Fruit fly (Drosophila melanogaster) whole organism, embryonic: Measurements from ENCODE around the gene Hmr.

Source experiments
- ATbp ChIP-seq: fragments of 200-800 bp; sonication (Bioruptor generic); optimal IDR thresholded peaks from 2 replicates; lab custom pipeline; 2017; ENCODE audit warnings: missing biosample characterization, mild to moderate bottlenecking, missing genetic modification characterization, missing genetic modification reagents
- Asciz ChIP-seq: fragments of 200-800 bp; sonication (Bioruptor generic); optimal IDR thresholded peaks from 2 replicates; lab custom pipeline; 2017; ENCODE audit warnings: missing biosample characterization, mild to moderate bottlenecking, missing genetic modification characterization, missing genetic modification reagents
- B-H2 ChIP-seq: fragments of 200-800 bp; sonication (Bioruptor generic); optimal IDR thresholded peaks from 2 replicates; lab custom pipeline; 2018; ENCODE audit warnings: missing biosample characterization, mild to moderate bottlenecking, missing genetic modification characterization
- BtbVII ChIP-seq: fragments of 200-800 bp; sonication (Bioruptor generic); optimal IDR thresholded peaks from 3 replicates; lab custom pipeline; 2017; ENCODE audit warnings: missing biosample characterization, mild to moderate bottlenecking, missing genetic modification characterization
- CG10274 ChIP-seq: fragments of 200-800 bp; sonication (Bioruptor generic); optimal IDR thresholded peaks from 3 replicates; lab custom pipeline; 2017; ENCODE audit warnings: missing biosample characterization, mild to moderate bottlenecking, missing genetic modification characterization
- CG10462 ChIP-seq: fragments of 200-800 bp; sonication (Bioruptor generic); optimal IDR thresholded peaks from 2 replicates; lab custom pipeline; 2016; ENCODE audit warnings: missing biosample characterization, missing genetic modification characterization
- CG11504 ChIP-seq: fragments of 200-800 bp; sonication (Bioruptor generic); optimal IDR thresholded peaks from 3 replicates; lab custom pipeline; 2019; ENCODE audit warnings: missing biosample characterization, mild to moderate bottlenecking, missing genetic modification characterization, moderate library complexity
- CG12104 ChIP-seq: fragments of 200-800 bp; sonication (Bioruptor generic); optimal IDR thresholded peaks from 3 replicates; lab custom pipeline; 2016; ENCODE audit warnings: missing biosample characterization, missing genetic modification characterization
- CG14014 ChIP-seq: fragments of 200-800 bp; sonication (Bioruptor generic); IDR thresholded peaks from 2 replicates; pipeline ENCODE4 v1.3.6; 2022; ENCODE audit warnings: missing biosample characterization, missing genetic modification characterization
- CG1602 ChIP-seq: fragments of 200-800 bp; sonication (Bioruptor generic); optimal IDR thresholded peaks from 3 replicates; lab custom pipeline; 2016; ENCODE audit warnings: missing biosample characterization, missing genetic modification characterization
- CG17186 ChIP-seq: fragments of 200-800 bp; sonication (Bioruptor generic); optimal IDR thresholded peaks from 3 replicates; lab custom pipeline; 2017; ENCODE audit warnings: missing biosample characterization, missing genetic modification reagents, missing genetic modification characterization
- CG17568 ChIP-seq: fragments of 200-800 bp; sonication (Bioruptor generic); optimal IDR thresholded peaks from 2 replicates; lab custom pipeline; 2018; ENCODE audit warnings: missing biosample characterization, mild to moderate bottlenecking, missing genetic modification characterization, moderate library complexity
- CG18011 ChIP-seq: fragments of 200-800 bp; sonication (Bioruptor generic); optimal IDR thresholded peaks from 2 replicates; lab custom pipeline; 2017; ENCODE audit warnings: missing biosample characterization, missing genetic modification characterization, mild to moderate bottlenecking, moderate library complexity, missing genotype
- CG2120 ChIP-seq: fragments of 200-800 bp; sonication (Bioruptor generic); optimal IDR thresholded peaks from 3 replicates; lab custom pipeline; 2016; ENCODE audit warnings: missing biosample characterization, missing genetic modification characterization
- CG2202 ChIP-seq: fragments of 200-800 bp; sonication (Bioruptor generic); optimal IDR thresholded peaks from 2 replicates; lab custom pipeline; 2018; ENCODE audit warnings: missing biosample characterization, mild to moderate bottlenecking, missing genetic modification characterization
- CG3281 ChIP-seq: fragments of 200-800 bp; sonication (Bioruptor generic); optimal IDR thresholded peaks from 3 replicates; lab custom pipeline; 2017; ENCODE audit warnings: missing biosample characterization, mild to moderate bottlenecking, missing genetic modification characterization
- CG3995 ChIP-seq: fragments of 200-800 bp; sonication (Bioruptor generic); optimal IDR thresholded peaks from 3 replicates; lab custom pipeline; 2016; ENCODE audit warnings: missing biosample characterization, missing genetic modification characterization
- CG4360 ChIP-seq: fragments of 200-800 bp; sonication (Bioruptor generic); IDR thresholded peaks from 2 replicates; pipeline ENCODE4 v1.3.6; 2022; ENCODE audit warnings: missing biosample characterization, missing genetic modification characterization
- CG5245 ChIP-seq: fragments of 200-800 bp; sonication (Bioruptor generic); optimal IDR thresholded peaks from 3 replicates; lab custom pipeline; 2016; ENCODE audit warnings: missing biosample characterization, missing genetic modification characterization
- CG7271 ChIP-seq: fragments of 200-800 bp; sonication (Bioruptor generic); optimal IDR thresholded peaks from 2 replicates; lab custom pipeline; 2018; ENCODE audit warnings: missing biosample characterization, mild to moderate bottlenecking, missing genetic modification characterization, moderate library complexity
- CG8388 ChIP-seq: fragments of 200-800 bp; sonication (Bioruptor generic); optimal IDR thresholded peaks from 2 replicates; lab custom pipeline; 2019; ENCODE audit warnings: missing biosample characterization, mild to moderate bottlenecking, missing genetic modification characterization, moderate library complexity
- CG9609 ChIP-seq: fragments of 200-800 bp; sonication (Bioruptor generic); optimal IDR thresholded peaks from 3 replicates; lab custom pipeline; 2016; ENCODE audit warnings: missing biosample characterization, missing genetic modification characterization
- Dad ChIP-seq: fragments of 200-800 bp; sonication (Bioruptor generic); optimal IDR thresholded peaks from 3 replicates; lab custom pipeline; 2016; ENCODE audit warnings: missing biosample characterization, missing genetic modification characterization
- Fer1 ChIP-seq: fragments of 200-800 bp; sonication (Bioruptor generic); optimal IDR thresholded peaks from 2 replicates; lab custom pipeline; 2017; ENCODE audit warnings: missing biosample characterization, mild to moderate bottlenecking, missing genetic modification characterization
- H2.0 ChIP-seq: fragments of 200-800 bp; sonication (Bioruptor generic); IDR thresholded peaks from 2 replicates; pipeline ENCODE4 v1.3.6; 2022; ENCODE audit warnings: missing biosample characterization, missing genetic modification characterization
- HHEX ChIP-seq: fragments of 200-800 bp; sonication (Bioruptor generic); optimal IDR thresholded peaks from 3 replicates; lab custom pipeline; 2017; ENCODE audit warnings: missing biosample characterization, mild to moderate bottlenecking, missing genetic modification characterization, missing genetic modification reagents
- Hr39 ChIP-seq: fragments of >200 bp; optimal IDR thresholded peaks from 2 replicates; lab custom pipeline; 2017
- MTF-1 ChIP-seq: fragments of 200-800 bp; sonication (Bioruptor generic); optimal IDR thresholded peaks from 2 replicates; lab custom pipeline; 2018; ENCODE audit warnings: missing biosample characterization, mild to moderate bottlenecking, missing genetic modification characterization, borderline replicate concordance
- Neu2 ChIP-seq: fragments of 200-800 bp; sonication (Bioruptor generic); optimal IDR thresholded peaks from 3 replicates; lab custom pipeline; 2016; ENCODE audit warnings: missing biosample characterization, missing genetic modification characterization, borderline replicate concordance
- Opbp ChIP-seq: fragments of 200-800 bp; sonication (Bioruptor generic); IDR thresholded peaks from 3 replicates; pipeline ENCODE4 v1.3.6; 2022; ENCODE audit warnings: missing biosample characterization, missing genetic modification characterization; ENCODE audit not compliant: partially characterized antibody
- Sox102F ChIP-seq: fragments of 200-800 bp; sonication (Bioruptor generic); optimal IDR thresholded peaks from 2 replicates; lab custom pipeline; 2018; ENCODE audit warnings: missing biosample characterization, mild to moderate bottlenecking, missing genetic modification characterization, moderate library complexity
- Sry-β ChIP-seq: fragments of 200-800 bp; sonication (Bioruptor generic); optimal IDR thresholded peaks from 2 replicates; lab custom pipeline; 2018; ENCODE audit warnings: missing biosample characterization, mild to moderate bottlenecking, missing genetic modification characterization, moderate library complexity
- al ChIP-seq: fragments of 200-800 bp; sonication (Bioruptor generic); IDR thresholded peaks from 2 replicates; pipeline ENCODE4 v1.3.6; 2022; ENCODE audit warnings: missing biosample characterization, missing genetic modification characterization
- ci ChIP-seq: fragments of 200-800 bp; sonication (Bioruptor generic); IDR thresholded peaks from 3 replicates; pipeline ENCODE4 v1.3.6; 2022; ENCODE audit warnings: missing biosample characterization, missing genetic modification characterization
- croc ChIP-seq: fragments of 200-800 bp; sonication (Bioruptor generic); conservative IDR thresholded peaks from 3 replicates; pipeline ENCODE4 v1.3.6; 2022; ENCODE audit warnings: missing biosample characterization, missing genetic modification characterization
- cwo ChIP-seq: fragments of 200-800 bp; sonication (Bioruptor generic); optimal IDR thresholded peaks from 3 replicates; lab custom pipeline; 2017; ENCODE audit warnings: missing biosample characterization, missing genetic modification characterization, mild to moderate bottlenecking, moderate library complexity, missing genetic modification reagents
- danr ChIP-seq: fragments of 200-800 bp; sonication (Bioruptor generic); IDR thresholded peaks from 2 replicates; pipeline ENCODE4 v1.3.6; 2022; ENCODE audit warnings: missing biosample characterization, missing genetic modification characterization
- dati ChIP-seq: fragments of 200-800 bp; sonication (Bioruptor generic); IDR thresholded peaks from 2 replicates; pipeline ENCODE4 v1.3.6; 2022; ENCODE audit warnings: missing biosample characterization, missing genetic modification characterization
- grn ChIP-seq: fragments of 200-800 bp; sonication (Bioruptor generic); optimal IDR thresholded peaks from 3 replicates; lab custom pipeline; 2017; ENCODE audit warnings: missing biosample characterization, missing genetic modification characterization
- gro ChIP-seq: fragments of 200-800 bp; sonication (Bioruptor generic); optimal IDR thresholded peaks from 2 replicates; lab custom pipeline; 2016; ENCODE audit warnings: missing biosample characterization, missing genetic modification characterization
- jumu ChIP-seq: fragments of 200-800 bp; sonication (Bioruptor generic); optimal IDR thresholded peaks from 3 replicates; lab custom pipeline; 2016; ENCODE audit warnings: missing biosample characterization, missing genetic modification characterization
- lmd ChIP-seq: fragments of 200-800 bp; sonication (Bioruptor generic); IDR thresholded peaks from 2 replicates; pipeline ENCODE4 v1.3.6; 2022; ENCODE audit warnings: missing biosample characterization, missing genetic modification characterization
- maf-S ChIP-seq: fragments of 200-800 bp; sonication (Bioruptor generic); optimal IDR thresholded peaks from 2 replicates; lab custom pipeline; 2016; ENCODE audit warnings: missing biosample characterization, missing genetic modification characterization
- odd ChIP-seq: fragments of 200-800 bp; sonication (Bioruptor generic); optimal IDR thresholded peaks from 2 replicates; lab custom pipeline; 2017; ENCODE audit warnings: missing biosample characterization, mild to moderate bottlenecking, missing genetic modification characterization
- pnt ChIP-seq: fragments of 200-800 bp; sonication (Bioruptor generic); optimal IDR thresholded peaks from 3 replicates; lab custom pipeline; 2016; ENCODE audit warnings: missing biosample characterization, missing genetic modification characterization
- pum ChIP-seq: fragments of 200-800 bp; sonication (Bioruptor generic); optimal IDR thresholded peaks from 2 replicates; lab custom pipeline; 2016; ENCODE audit warnings: missing biosample characterization, missing genetic modification characterization
- pzg ChIP-seq: fragments of 200-800 bp; sonication (Bioruptor generic); optimal IDR thresholded peaks from 3 replicates; lab custom pipeline; 2018; ENCODE audit warnings: missing biosample characterization, mild to moderate bottlenecking, missing genetic modification characterization, moderate library complexity
- scrt ChIP-seq: fragments of 200-800 bp; sonication (Bioruptor generic); optimal IDR thresholded peaks from 2 replicates; lab custom pipeline; 2018; ENCODE audit warnings: missing biosample characterization, mild to moderate bottlenecking, missing genetic modification characterization, moderate library complexity
- sens ChIP-seq: fragments of 200-800 bp; sonication (Bioruptor generic); peaks from one replicate; lab custom pipeline; 2016; ENCODE audit warnings: missing biosample characterization, missing genetic modification characterization
- shn ChIP-seq: fragments of 200-800 bp; sonication (Bioruptor generic); optimal IDR thresholded peaks from 3 replicates; lab custom pipeline; 2016; ENCODE audit warnings: missing biosample characterization, missing genetic modification characterization
- tna ChIP-seq: fragments of 200-800 bp; sonication (Bioruptor generic); IDR thresholded peaks from 2 replicates; pipeline ENCODE4 v1.3.6; 2022; ENCODE audit warnings: missing biosample characterization, missing genetic modification characterization; ENCODE audit not compliant: partially characterized antibody

The Hmr gene

dm6 chrX:10601479-10601921 is 5.8 kb upstream of the Hmr start (continued):
- TF ChIP-seq CG1602 = peak; percentile 59
- TF ChIP-seq pzg (GFP tag; lab: Kevin White, UChicago) = peak; percentile 20
- peak; percentile 9 for TF ChIP-seq jumu (GFP tag; lab: Kevin White, UChicago)
- TF ChIP-seq grn = no peak
- 0 out of 2 replicates have a peak, but pooled peaks have one; percentile 39 for TF ChIP-seq CG4360
- TF ChIP-seq CG17186 (GFP tag; lab: Kevin White, UChicago) = no peak
- TF ChIP-seq Hr39 (lab: Kevin White, UChicago) = no peak
- peak; percentile 48 for TF ChIP-seq CG11504 (tag; lab: Kevin White, UChicago)
- TF ChIP-seq CG10274 (GFP tag; lab: Kevin White, UChicago) = no peak
- no peak for TF ChIP-seq B-H2 (GFP tag; lab: Kevin White, UChicago)
- no peak for TF ChIP-seq odd (GFP tag; lab: Kevin White, UChicago)
- no peak for TF ChIP-seq CG2202
- TF ChIP-seq Opbp (GFP tag; lab: Robert Waterston, UW) = 0 out of 3 replicates have a peak, but pooled peaks have one; percentile 8
- TF ChIP-seq cwo (GFP tag; lab: Kevin White, UChicago) = no peak
- TF ChIP-seq danr (GFP tag; lab: Robert Waterston, UW) = no peak
- peak; percentile 72; the same call in 2 of the 3 replicates for TF ChIP-seq ci (GFP tag; lab: Robert Waterston, UW)
- peak; percentile 13 for TF ChIP-seq maf-S (GFP tag; lab: Kevin White, UChicago)
- TF ChIP-seq pnt = peak; percentile 7
- TF ChIP-seq CG3995 (GFP tag; lab: Kevin White, UChicago) = peak; percentile 64
- TF ChIP-seq dati = no peak
- no peak for TF ChIP-seq Asciz (GFP tag; lab: Kevin White, UChicago)
- peak; percentile 44 for TF ChIP-seq CG2120
- no peak for TF ChIP-seq Fer1 (GFP tag; lab: Kevin White, UChicago)
- TF ChIP-seq CG5245 (GFP tag; lab: Kevin White, UChicago) = no peak
- no peak for TF ChIP-seq Neu2 (GFP tag; lab: Kevin White, UChicago)
- TF ChIP-seq CG18011 (GFP tag; lab: Kevin White, UChicago) = no peak
- TF ChIP-seq pum = no peak
- peak; percentile 69 for TF ChIP-seq sens (GFP tag; lab: Kevin White, UChicago)
- TF ChIP-seq croc (GFP tag; lab: Robert Waterston, UW) = no peak
- TF ChIP-seq ATbp (GFP tag; lab: Kevin White, UChicago) = no peak
- no peak for TF ChIP-seq HHEX (GFP tag; lab: Kevin White, UChicago)
- no peak for TF ChIP-seq CG7271
- TF ChIP-seq shn (GFP tag; lab: Kevin White, UChicago) = no peak
- TF ChIP-seq al = peak; percentile 36; the same call in 1 of the 2 replicates
- TF ChIP-seq H2.0 (GFP tag; lab: Robert Waterston, UW) = no peak
- peak; percentile 20 for TF ChIP-seq CG3281 (GFP tag; lab: Kevin White, UChicago)
- TF ChIP-seq tna (GFP tag; lab: Robert Waterston, UW) = no peak
- no peak for TF ChIP-seq CG17568 (GFP tag; lab: Kevin White, UChicago)
- peak; percentile 14 for TF ChIP-seq Sry-β (GFP tag; lab: Kevin White, UChicago)
- no peak for TF ChIP-seq CG12104 (GFP tag; lab: Kevin White, UChicago)
- no peak for TF ChIP-seq CG9609 (GFP tag; lab: Kevin White, UChicago)
- TF ChIP-seq gro = no peak
- peak; percentile 42 for TF ChIP-seq Sox102F (GFP tag; lab: Kevin White, UChicago)
- TF ChIP-seq scrt = no peak
- TF ChIP-seq lmd = peak; percentile 67
- TF ChIP-seq CG8388 (GFP tag; lab: Kevin White, UChicago) = peak; percentile 10
- peak; percentile 22 for TF ChIP-seq MTF-1 (GFP tag; lab: Kevin White, UChicago)
- no peak for TF ChIP-seq BtbVII (GFP tag; lab: Kevin White, UChicago)
- no peak for TF ChIP-seq Dad (GFP tag; lab: Kevin White, UChicago)
- no peak for TF ChIP-seq CG10462 (GFP tag; lab: Kevin White, UChicago)
- TF ChIP-seq CG14014 = peak; percentile 52; the same call in 1 of the 2 replicates
